Worm (Caenorhabditis elegans) whole organism, L4 larva: ENCODE results near the gene tre-5.

Source experiments
- ZK546.5 ChIP-seq, 2 experiments: sonication (generic microtip); optimal IDR thresholded peaks; 2 replicates each; lab custom pipeline; 2017; ENCODE audit warnings: missing biosample characterization in 2 of 2, missing genetic modification characterization in 2 of 2
- ceh-32 ChIP-seq: sonication (generic microtip); optimal IDR thresholded peaks from 2 replicates; lab custom pipeline; 2016; ENCODE audit warnings: mild to moderate bottlenecking, missing genetic modification characterization, missing compliant biosample characterization; ENCODE audit not compliant: poor library complexity
- egl-27 ChIP-seq: sonication (generic microtip); optimal IDR thresholded peaks from 3 replicates; lab custom pipeline; 2017; ENCODE audit warnings: missing biosample characterization, missing genetic modification reagents, missing genetic modification characterization
- hlh-11 ChIP-seq: fragments of 200-800 bp; sonication (Bioruptor generic); optimal IDR thresholded peaks from 2 replicates; lab custom pipeline; 2018; ENCODE audit warnings: mild to moderate bottlenecking, missing genetic modification characterization, missing compliant biosample characterization
- hlh-30 ChIP-seq: sonication (generic microtip); optimal IDR thresholded peaks from 2 replicates; lab custom pipeline; 2017; ENCODE audit warnings: antibody characterized with exemption, mild to moderate bottlenecking, missing genetic modification characterization, missing compliant biosample characterization; ENCODE audit not compliant: insufficient read depth
- mep-1 ChIP-seq: fragments of 150-350 bp; sonication (generic microtip); optimal IDR thresholded peaks from 3 replicates; lab custom pipeline; 2014; ENCODE audit warnings: missing biosample characterization, missing genetic modification characterization
- nhr-76 ChIP-seq: fragments of 150-350 bp; optimal IDR thresholded peaks from 2 replicates; lab custom pipeline; 2014; ENCODE audit warnings: missing biosample characterization, missing genetic modification characterization
- zag-1 ChIP-seq: fragments of 150-350 bp; optimal IDR thresholded peaks from 2 replicates; lab custom pipeline; 2014; ENCODE audit warnings: missing biosample characterization, missing genetic modification characterization

DNA sequence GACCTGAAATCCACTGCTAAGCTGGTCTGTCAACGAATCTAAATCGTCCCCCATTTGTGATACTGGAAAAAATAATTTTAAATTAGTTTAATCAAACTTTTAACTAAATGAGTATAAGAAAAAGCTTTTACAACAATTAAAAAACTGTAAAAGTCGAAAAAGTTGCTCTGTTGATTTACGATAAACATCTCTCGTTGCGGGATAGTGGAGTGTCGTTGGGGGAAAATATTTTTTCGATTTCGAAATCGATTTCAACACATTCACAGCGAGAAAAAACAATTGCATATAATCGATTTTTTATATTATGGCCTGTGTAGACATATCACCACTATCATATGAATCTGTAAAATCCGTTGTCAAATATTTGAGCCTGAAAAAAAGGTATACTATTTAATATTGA, 23.6 kb downstream of the tre-5 start, which contains the start of the genes F23F1.5 and fbxc-54:
- TF ChIP-seq egl-27 (tag; lab: Kevin White, UChicago) (no peak), zag-1 (no peak), nhr-76 (tag; lab: Kevin White, UChicago) (no peak), ZK546.5 (tag; optimal IDR thresholded peaks at IDR 0.05; lab: Kevin White, UChicago) (no peak), ceh-32 (tag; lab: Kevin White, UChicago) (no peak), hlh-11 (tag; lab: Kevin White, UChicago) (no peak), mep-1 (tag; lab: Kevin White, UChicago) (no peak), hlh-30 (tag; lab: Kevin White, UChicago) (no peak)
